Fruit fly (Drosophila melanogaster): ENCODE data around the gene CG11723.

Gene CG11723

dm6 chr2L:2110350-2110888 lies 36.7 kb downstream of the CG11723 start:
- TF ChIP-seq h (optimal IDR thresholded peaks at IDR 0.05) = no peak
- no peak for TF ChIP-seq psq (optimal IDR thresholded peaks at IDR 0.05)
- no peak for TF ChIP-seq Sin3A (optimal IDR thresholded peaks at IDR 0.05)
- TF ChIP-seq ttk (optimal IDR thresholded peaks at IDR 0.05) = no peak
- no peak for TF ChIP-seq Myc (optimal IDR thresholded peaks at IDR 0.05)
- no peak for TF ChIP-seq insv (optimal IDR thresholded peaks at IDR 0.05)

dm6 chr2L:2109746-2110145 lies 37.3 kb downstream of the CG11723 start, which contains the start of gene dpr3:
dpr3 (minus strand) TSS chr2L:2109878.
- no peak for TF ChIP-seq h (optimal IDR thresholded peaks at IDR 0.05)

All from Kc167 (cell line).